Worm (Caenorhabditis elegans): ENCODE results near the gene fbxb-9.

Gene fbxb-9

DNA sequence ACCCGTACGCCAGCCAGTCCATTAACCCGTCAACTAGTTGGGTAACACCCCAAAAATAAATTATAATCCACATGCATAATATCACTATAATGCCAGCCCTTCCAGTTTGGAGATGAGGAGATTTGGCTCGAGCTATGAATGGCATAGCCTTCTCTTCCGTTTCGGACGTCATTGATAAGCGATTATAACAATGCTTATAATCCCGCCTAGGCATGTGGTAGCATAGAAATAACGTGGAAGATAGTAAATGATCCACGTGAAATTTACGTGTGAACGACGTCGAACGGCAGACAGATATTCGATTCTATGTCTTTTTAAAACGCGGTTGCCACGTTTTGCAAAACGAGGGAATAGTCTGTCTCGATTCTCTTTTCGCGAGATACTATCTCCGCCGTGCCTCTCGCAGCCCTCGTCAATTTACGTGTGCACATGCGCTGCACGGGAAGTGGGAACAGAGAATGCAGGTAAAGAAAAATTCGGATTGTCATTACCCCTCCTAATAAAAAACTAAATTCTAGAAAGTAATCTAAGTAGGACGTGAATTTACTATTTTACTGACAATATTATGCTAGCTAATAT, 13.5 kb downstream of the fbxb-9 start:
- peak; percentile 52 for TF ChIP-seq crh-2 (tag; optimal IDR thresholded peaks at IDR 0.05)
- peak; percentile 13 for TF ChIP-seq C34F6.9 (tag; optimal IDR thresholded peaks at IDR 0.05)
- TF ChIP-seq nhr-25 (tag; optimal IDR thresholded peaks at IDR 0.05), result no peak
- TF ChIP-seq mdl-1 (tag; optimal IDR thresholded peaks at IDR 0.05), result no peak
- no peak for TF ChIP-seq ZK546.5 (tag; optimal IDR thresholded peaks at IDR 0.05)
- TF ChIP-seq F13H6.1 (tag; optimal IDR thresholded peaks at IDR 0.05), result no peak
- peak; percentile 20 for TF ChIP-seq gmeb-1 (tag; optimal IDR thresholded peaks at IDR 0.05)
- peak; percentile 42 for TF ChIP-seq nhr-129 (tag; optimal IDR thresholded peaks at IDR 0.05)

DNA sequence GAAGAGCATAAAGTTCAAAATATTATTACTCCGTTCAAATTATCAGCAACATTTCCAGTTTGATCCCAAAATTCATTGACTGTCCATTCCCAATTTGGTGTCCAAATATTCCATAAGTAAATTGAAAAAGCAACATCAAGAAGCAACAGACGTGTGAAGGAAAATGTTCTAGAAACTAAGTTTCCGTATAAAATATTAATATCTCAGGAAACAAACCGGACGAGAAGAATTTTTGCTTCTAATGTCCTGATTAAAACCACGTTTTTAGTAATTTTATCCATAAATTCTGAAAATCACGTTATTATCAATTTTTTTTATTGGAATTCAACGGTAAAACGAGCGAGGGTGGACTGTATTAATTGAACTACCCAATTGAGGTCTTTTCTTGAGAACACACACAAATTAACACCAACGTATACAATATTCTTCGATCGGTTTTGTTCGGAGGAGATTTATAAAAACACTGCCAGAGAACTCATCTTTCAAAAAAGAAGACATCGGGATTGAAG, 15.3 kb downstream of the fbxb-9 start, which contains the start of gene pigq-1:
Gene pigq-1, minus strand, starts transcription at position 286 of the 509 bp plus-strand sequence.
- TF ChIP-seq aly-2 (tag; optimal IDR thresholded peaks at IDR 0.05) (no peak), ztf-1 (GFP tag; conservative IDR thresholded peaks at IDR 0.05) (no peak), peb-1 (tag; optimal IDR thresholded peaks at IDR 0.05) (no peak), fos-1 (tag; optimal IDR thresholded peaks at IDR 0.05) (no peak), mdl-1 (tag; optimal IDR thresholded peaks at IDR 0.05) (no peak), unc-62 (GFP tag; optimal IDR thresholded peaks at IDR 0.05) (no peak), ztf-4 (tag; optimal IDR thresholded peaks at IDR 0.05) (peak; percentile 23), R02D3.7 (tag; optimal IDR thresholded peaks at IDR 0.05) (no peak), lin-11 (tag; optimal IDR thresholded peaks at IDR 0.05) (no peak), Y55F3AM.14 (GFP tag; optimal IDR thresholded peaks at IDR 0.05) (peak; percentile 40), nhr-129 (tag; optimal IDR thresholded peaks at IDR 0.05) (no peak), C34F6.9 (tag; optimal IDR thresholded peaks at IDR 0.05) (no peak), alr-1 (tag; optimal IDR thresholded peaks at IDR 0.05) (no peak), nhr-12 (tag; optimal IDR thresholded peaks at IDR 0.05) (no peak), F13H6.1 (tag; optimal IDR thresholded peaks at IDR 0.05) (peak; percentile 5), nhr-6 (tag; optimal IDR thresholded peaks at IDR 0.05) (no peak), snpc-4 (tag; optimal IDR thresholded peaks at IDR 0.05) (no peak), mab-5 (tag; optimal IDR thresholded peaks at IDR 0.05) (no peak), lsy-2 (tag; optimal IDR thresholded peaks at IDR 0.05) (peak in 1 of 2 experiments; percentile 64), elt-1 (tag; optimal IDR thresholded peaks at IDR 0.05) (no peak), dmd-4 (tag; optimal IDR thresholded peaks at IDR 0.05) (no peak), ceh-82 (tag; optimal IDR thresholded peaks at IDR 0.05) (no peak), nhr-237 (tag; optimal IDR thresholded peaks at IDR 0.05) (no peak), nhr-77 (tag; optimal IDR thresholded peaks at IDR 0.05) (no peak), ztf-11 (tag; optimal IDR thresholded peaks at IDR 0.05) (no peak), sma-9 (GFP tag; optimal IDR thresholded peaks at IDR 0.05) (no peak), sma-9 (tag; optimal IDR thresholded peaks at IDR 0.05) (no peak), elt-3 (tag; optimal IDR thresholded peaks at IDR 0.05) (no peak), ama-1 (optimal IDR thresholded peaks at IDR 0.05) (peak; percentile 14), nhr-10 (tag; optimal IDR thresholded peaks at IDR 0.05) (no peak), sma-3 (GFP tag; optimal IDR thresholded peaks at IDR 0.05) (peak; percentile 46), egl-27 (tag; optimal IDR thresholded peaks at IDR 0.05) (no peak), lin-39 (tag; optimal IDR thresholded peaks at IDR 0.05) (no peak), nhr-21 (tag; optimal IDR thresholded peaks at IDR 0.05) (peak; percentile 55), crh-2 (tag; optimal IDR thresholded peaks at IDR 0.05) (peak; percentile 57), nhr-25 (tag; optimal IDR thresholded peaks at IDR 0.05) (peak; percentile 46), unc-55 (GFP tag; optimal IDR thresholded peaks at IDR 0.05) (no peak), zag-1 (tag; optimal IDR thresholded peaks at IDR 0.05) (no peak), nhr-23 (tag; optimal IDR thresholded peaks at IDR 0.05) (no peak), mbf-1 (tag; optimal IDR thresholded peaks at IDR 0.05) (no peak), sem-4 (tag; optimal IDR thresholded peaks at IDR 0.05) (peak; percentile 21), lin-13 (GFP tag; optimal IDR thresholded peaks at IDR 0.05) (peak; percentile 45), ZK546.5 (tag; optimal IDR thresholded peaks at IDR 0.05) (peak; percentile 20), blmp-1 (tag; optimal IDR thresholded peaks at IDR 0.05; ENCODE audit: insufficient read depth) (no peak)
